Fruit fly (Drosophila melanogaster): ENCODE data around the gene Vha100-1.

Vha100-1 gene

DNA sequence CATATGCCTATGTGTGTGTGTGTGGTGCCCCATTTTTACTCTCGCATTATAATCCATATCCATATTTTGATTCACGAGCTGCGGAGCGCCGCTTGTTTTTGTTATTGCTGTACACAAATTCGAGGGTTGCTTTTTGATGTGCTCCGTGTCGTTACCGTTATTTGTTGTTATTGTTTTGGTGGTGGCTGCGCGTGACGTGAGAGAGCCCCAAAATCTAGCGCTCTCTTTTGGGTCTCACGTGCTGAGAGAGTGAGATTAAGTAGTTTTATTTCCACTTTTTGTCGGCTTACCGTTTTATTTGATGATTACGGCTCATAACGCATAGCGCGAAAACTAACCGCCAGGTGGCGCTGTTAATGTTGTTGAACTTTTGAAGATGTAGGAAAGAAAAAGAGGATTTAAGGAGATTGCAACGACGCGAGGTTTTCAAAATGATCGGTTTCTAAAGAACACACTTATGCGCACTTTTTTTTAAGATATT lies 43.7 kb upstream of the Vha100-1 start (continued):
- TF ChIP-seq insv (GFP tag; optimal IDR thresholded peaks at IDR 0.05) (no peak), jumu (GFP tag; optimal IDR thresholded peaks at IDR 0.05) (no peak), CG16813 (GFP tag; IDR thresholded peaks at IDR 0.05; ENCODE audit: partially characterized antibody) (no peak), bowl (GFP tag; IDR thresholded peaks at IDR 0.05) (no peak), CG9437 (GFP tag; optimal IDR thresholded peaks at IDR 0.05) (peak; percentile 37), CG16779 (GFP tag; IDR thresholded peaks at IDR 0.05) (no peak), CG10267 (tag; optimal IDR thresholded peaks at IDR 0.05) (no peak), CG1647 (GFP tag; optimal IDR thresholded peaks at IDR 0.05) (no peak), CG11085 (GFP tag; IDR thresholded peaks at IDR 0.05) (no peak), Neu2 (GFP tag; optimal IDR thresholded peaks at IDR 0.05; ENCODE audit: borderline replicate concordance) (no peak), CG11723 (GFP tag; optimal IDR thresholded peaks at IDR 0.05) (no peak), scrt (GFP tag; optimal IDR thresholded peaks at IDR 0.05) (no peak), Xbp1 (GFP tag; optimal IDR thresholded peaks at IDR 0.05) (no peak), br (optimal IDR thresholded peaks at IDR 0.05) (no peak), gsb-n (tag; optimal IDR thresholded peaks at IDR 0.05) (no peak), CG16815 (GFP tag; optimal IDR thresholded peaks at IDR 0.05) (no peak), sna (GFP tag; IDR thresholded peaks at IDR 0.05; ENCODE audit: partially characterized antibody) (no peak), fd64A (GFP tag; optimal IDR thresholded peaks at IDR 0.05) (no peak), prd (optimal IDR thresholded peaks at IDR 0.05) (no peak), prd (GFP tag; IDR thresholded peaks at IDR 0.05) (no peak), cas (GFP tag; IDR thresholded peaks at IDR 0.05) (no peak), CG16863 (GFP tag; optimal IDR thresholded peaks at IDR 0.05) (no peak), nau (GFP tag; optimal IDR thresholded peaks at IDR 0.05) (no peak), CG8290 (GFP tag; optimal IDR thresholded peaks at IDR 0.05) (no peak), CG8290 (tag; optimal IDR thresholded peaks at IDR 0.05) (no peak), CG15601 (tag; optimal IDR thresholded peaks at IDR 0.05) (no peak), D19A (tag; optimal IDR thresholded peaks at IDR 0.05) (no peak), Dfd (GFP tag; optimal IDR thresholded peaks at IDR 0.05) (no peak), abd-A (tag; optimal IDR thresholded peaks at IDR 0.05) (peak; percentile 91), Sox100B (GFP tag; optimal IDR thresholded peaks at IDR 0.05) (no peak), CG1603 (tag; optimal IDR thresholded peaks at IDR 0.05) (no peak), Tbp (GFP tag; optimal IDR thresholded peaks at IDR 0.05) (no peak), oc (tag; optimal IDR thresholded peaks at IDR 0.05) (peak; percentile 61), unpg (GFP tag; optimal IDR thresholded peaks at IDR 0.05) (no peak), B-H1 (GFP tag; IDR thresholded peaks at IDR 0.05) (no peak), mld (GFP tag; IDR thresholded peaks at IDR 0.05; ENCODE audit: partially characterized antibody) (no peak), hbn (GFP tag; IDR thresholded peaks at IDR 0.05; ENCODE audit: partially characterized antibody) (no peak; the same call in 1 of the 2 replicates), pzg (GFP tag; optimal IDR thresholded peaks at IDR 0.05) (no peak), kni (GFP tag; optimal IDR thresholded peaks at IDR 0.05) (peak; percentile 88), eve (GFP tag; optimal IDR thresholded peaks at IDR 0.05) (no peak), CHES-1-like (GFP tag; optimal IDR thresholded peaks at IDR 0.05) (no peak), cato (GFP tag; optimal IDR thresholded peaks at IDR 0.05; ENCODE audit: borderline replicate concordance) (no peak), CG10431 (GFP tag; optimal IDR thresholded peaks at IDR 0.05) (peak; percentile 48), kah (GFP tag; optimal IDR thresholded peaks at IDR 0.05) (no peak), CG3847 (GFP tag; IDR thresholded peaks at IDR 0.05) (no peak), CG14710 (tag; optimal IDR thresholded peaks at IDR 0.05) (no peak), CG17328 (GFP tag; IDR thresholded peaks at IDR 0.05) (no peak), caup (GFP tag; optimal IDR thresholded peaks at IDR 0.05; ENCODE audit: severe bottlenecking) (peak; percentile 2), CG9817 (tag; optimal IDR thresholded peaks at IDR 0.05) (no peak), gro (GFP tag; optimal IDR thresholded peaks at IDR 0.05) (no peak), CG12659 (GFP tag; optimal IDR thresholded peaks at IDR 0.05) (peak; percentile 0)
